Fruit fly (Drosophila melanogaster) whole organism, embryonic: ENCODE data around the gene Kaz1-ORFB.

Experiments used
- Adf1 ChIP-seq: fragments of 200-800 bp; sonication (Bioruptor generic); IDR thresholded peaks from 2 replicates; pipeline ENCODE4 v1.3.6; 2022; ENCODE audit warnings: missing biosample characterization, missing genetic modification characterization
- CG10543 ChIP-seq: fragments of 200-800 bp; sonication (Bioruptor generic); optimal IDR thresholded peaks from 3 replicates; lab custom pipeline; 2017; ENCODE audit warnings: missing biosample characterization, mild to moderate bottlenecking, missing genetic modification characterization, moderate library complexity
- CG11456 ChIP-seq: fragments of 200-800 bp; sonication (Bioruptor generic); IDR thresholded peaks from 3 replicates; pipeline ENCODE4 v1.3.6; 2022; ENCODE audit warnings: missing biosample characterization, missing genetic modification characterization
- CG12104 ChIP-seq: fragments of 200-800 bp; sonication (Bioruptor generic); optimal IDR thresholded peaks from 3 replicates; lab custom pipeline; 2016; ENCODE audit warnings: missing biosample characterization, missing genetic modification characterization
- CG16813 ChIP-seq: fragments of 200-800 bp; sonication (Bioruptor generic); IDR thresholded peaks from 3 replicates; pipeline ENCODE4 v1.3.6; 2022; ENCODE audit warnings: missing biosample characterization, missing genetic modification characterization; ENCODE audit not compliant: partially characterized antibody
- CG18599 ChIP-seq: fragments of 200-800 bp; sonication (Bioruptor generic); optimal IDR thresholded peaks from 3 replicates; lab custom pipeline; 2017; ENCODE audit warnings: missing biosample characterization, missing genetic modification characterization, mild to moderate bottlenecking, moderate library complexity, missing genetic modification reagents
- CG18619 ChIP-seq: fragments of 200-800 bp; sonication (Bioruptor generic); optimal IDR thresholded peaks from 3 replicates; lab custom pipeline; 2017; ENCODE audit warnings: missing biosample characterization, mild to moderate bottlenecking, missing genetic modification characterization
- CG30431 ChIP-seq: fragments of 200-800 bp; sonication (Bioruptor generic); optimal IDR thresholded peaks from 2 replicates; lab custom pipeline; 2017; ENCODE audit warnings: missing biosample characterization, missing genetic modification characterization
- CG3163 ChIP-seq: fragments of 200-800 bp; sonication (Bioruptor generic); optimal IDR thresholded peaks from 3 replicates; lab custom pipeline; 2016; ENCODE audit warnings: missing biosample characterization, missing genetic modification characterization
- CG33213 ChIP-seq: fragments of 200-800 bp; sonication (Bioruptor generic); optimal IDR thresholded peaks from 3 replicates; lab custom pipeline; 2016; ENCODE audit warnings: missing biosample characterization, missing genetic modification characterization
- CG4424 ChIP-seq: fragments of 200-800 bp; sonication (Bioruptor generic); optimal IDR thresholded peaks from 3 replicates; lab custom pipeline; 2016; ENCODE audit warnings: missing biosample characterization, missing genetic modification characterization
- CG6175 ChIP-seq: fragments of 200-800 bp; sonication (Bioruptor generic); IDR thresholded peaks from 3 replicates; pipeline ENCODE4 v1.3.6; 2022; ENCODE audit warnings: missing biosample characterization, missing genetic modification characterization
- CG7987 ChIP-seq: fragments of 200-800 bp; sonication (Bioruptor generic); optimal IDR thresholded peaks from 2 replicates; lab custom pipeline; 2018; ENCODE audit warnings: missing biosample characterization, mild to moderate bottlenecking, missing genetic modification characterization, moderate library complexity
- CG9609 ChIP-seq: fragments of 200-800 bp; sonication (Bioruptor generic); optimal IDR thresholded peaks from 3 replicates; lab custom pipeline; 2016; ENCODE audit warnings: missing biosample characterization, missing genetic modification characterization
- Dek ChIP-seq: fragments of 200-800 bp; sonication (Bioruptor generic); optimal IDR thresholded peaks from 3 replicates; lab custom pipeline; 2019; ENCODE audit warnings: missing biosample characterization, mild to moderate bottlenecking, missing genetic modification characterization, moderate library complexity
- Doc3 ChIP-seq: fragments of 200-800 bp; sonication (Bioruptor generic); IDR thresholded peaks from 3 replicates; pipeline ENCODE4 v1.3.6; 2022; ENCODE audit warnings: missing biosample characterization, missing genetic modification characterization; ENCODE audit not compliant: partially characterized antibody
- Fer1 ChIP-seq: fragments of 200-800 bp; sonication (Bioruptor generic); optimal IDR thresholded peaks from 2 replicates; lab custom pipeline; 2017; ENCODE audit warnings: missing biosample characterization, mild to moderate bottlenecking, missing genetic modification characterization
- Gug ChIP-seq: fragments of 200-800 bp; sonication (Bioruptor generic); IDR thresholded peaks from 4 replicates; pipeline ENCODE4 v1.3.6; 2022; ENCODE audit warnings: missing biosample characterization, missing genetic modification characterization
- Hr51 ChIP-seq, 2 experiments: fragments of 200-800 bp; sonication (Bioruptor generic); optimal IDR thresholded peaks; 2 replicates in 1 of 2; 3 replicates in 1 of 2; lab custom pipeline; 2016 to 2018; ENCODE audit warnings: missing biosample characterization in 2 of 2, missing genetic modification characterization in 2 of 2, mild to moderate bottlenecking in 1 of 2, moderate library complexity in 1 of 2
- Mes4 ChIP-seq: fragments of 200-800 bp; sonication (Bioruptor generic); optimal IDR thresholded peaks from 2 replicates; lab custom pipeline; 2016; ENCODE audit warnings: missing biosample characterization, missing genetic modification characterization
- NFAT ChIP-seq: fragments of 200-800 bp; sonication (Bioruptor generic); IDR thresholded peaks from 2 replicates; pipeline ENCODE4 v1.3.6; 2022; ENCODE audit warnings: missing biosample characterization, missing genetic modification characterization
- Oli ChIP-seq: fragments of 200-800 bp; sonication (Bioruptor generic); optimal IDR thresholded peaks from 2 replicates; lab custom pipeline; 2018; ENCODE audit warnings: missing biosample characterization, mild to moderate bottlenecking, missing genetic modification characterization, moderate library complexity
- Ptx1 ChIP-seq: fragments of 200-800 bp; sonication (Bioruptor generic); IDR thresholded peaks from 2 replicates; pipeline ENCODE4 v1.3.6; 2022; ENCODE audit warnings: missing biosample characterization, missing genetic modification characterization
- Sox102F ChIP-seq: fragments of 200-800 bp; sonication (Bioruptor generic); optimal IDR thresholded peaks from 2 replicates; lab custom pipeline; 2018; ENCODE audit warnings: missing biosample characterization, mild to moderate bottlenecking, missing genetic modification characterization, moderate library complexity
- caup ChIP-seq: fragments of 200-800 bp; sonication (Bioruptor generic); optimal IDR thresholded peaks from 3 replicates; lab custom pipeline; 2017; ENCODE audit warnings: missing biosample characterization, mild to moderate bottlenecking, missing genetic modification characterization, moderate library complexity; ENCODE audit not compliant: severe bottlenecking
- chn ChIP-seq: fragments of 200-800 bp; sonication (Bioruptor generic); optimal IDR thresholded peaks from 2 replicates; lab custom pipeline; 2016; ENCODE audit warnings: missing biosample characterization, missing genetic modification characterization
- da ChIP-seq: fragments of 200-800 bp; sonication (Bioruptor generic); optimal IDR thresholded peaks from 2 replicates; lab custom pipeline; 2016; ENCODE audit warnings: missing biosample characterization, missing genetic modification characterization
- fd102C ChIP-seq: fragments of 200-800 bp; sonication (Bioruptor generic); optimal IDR thresholded peaks from 2 replicates; lab custom pipeline; 2018; ENCODE audit warnings: missing biosample characterization, mild to moderate bottlenecking, missing genetic modification characterization, moderate library complexity
- fd3F ChIP-seq: fragments of 200-800 bp; sonication (Bioruptor generic); optimal IDR thresholded peaks from 2 replicates; lab custom pipeline; 2018; ENCODE audit warnings: missing biosample characterization, mild to moderate bottlenecking, missing genetic modification characterization, moderate library complexity
- gce ChIP-seq: fragments of 200-800 bp; sonication (Bioruptor generic); IDR thresholded peaks from 3 replicates; pipeline ENCODE4 v1.3.6; 2022; ENCODE audit warnings: missing biosample characterization, missing genetic modification characterization
- grau ChIP-seq: fragments of 200-800 bp; optimal IDR thresholded peaks from 3 replicates; lab custom pipeline; 2019; ENCODE audit warnings: missing biosample characterization, mild to moderate bottlenecking, missing genetic modification characterization, moderate library complexity
- gro ChIP-seq: fragments of 200-800 bp; sonication (Bioruptor generic); optimal IDR thresholded peaks from 2 replicates; lab custom pipeline; 2016; ENCODE audit warnings: missing biosample characterization, missing genetic modification characterization
- gt ChIP-seq: fragments of 200-800 bp; sonication (Bioruptor generic); IDR thresholded peaks from 2 replicates; pipeline ENCODE4 v1.3.6; 2022; ENCODE audit warnings: missing biosample characterization, missing genetic modification characterization
- h ChIP-seq: fragments of >200 bp; optimal IDR thresholded peaks from 2 replicates; lab custom pipeline; 2017
- jumu ChIP-seq: fragments of 200-800 bp; sonication (Bioruptor generic); optimal IDR thresholded peaks from 3 replicates; lab custom pipeline; 2016; ENCODE audit warnings: missing biosample characterization, missing genetic modification characterization
- klu ChIP-seq: fragments of 200-800 bp; sonication (Bioruptor generic); IDR thresholded peaks from 2 replicates; pipeline ENCODE4 v1.3.6; 2022; ENCODE audit warnings: missing biosample characterization, missing genetic modification characterization
- mld ChIP-seq: fragments of 200-800 bp; sonication (Bioruptor generic); IDR thresholded peaks from 3 replicates; pipeline ENCODE4 v1.3.6; 2022; ENCODE audit warnings: missing biosample characterization, missing genetic modification characterization; ENCODE audit not compliant: partially characterized antibody
- pb ChIP-seq: fragments of 200-800 bp; sonication (Bioruptor generic); optimal IDR thresholded peaks from 3 replicates; lab custom pipeline; 2016; ENCODE audit warnings: missing biosample characterization, missing genetic modification characterization
- phol ChIP-seq: fragments of 200-800 bp; sonication (Bioruptor generic); optimal IDR thresholded peaks from 3 replicates; lab custom pipeline; 2018; ENCODE audit warnings: missing biosample characterization, mild to moderate bottlenecking, missing genetic modification characterization, moderate library complexity
- sqz ChIP-seq: fragments of 200-800 bp; sonication (Bioruptor generic); optimal IDR thresholded peaks from 3 replicates; lab custom pipeline; 2018; ENCODE audit warnings: missing biosample characterization, mild to moderate bottlenecking, missing genetic modification characterization
- tap ChIP-seq: fragments of 200-800 bp; optimal IDR thresholded peaks from 3 replicates; lab custom pipeline; 2019; ENCODE audit warnings: missing biosample characterization, mild to moderate bottlenecking, missing genetic modification characterization, moderate library complexity
- tna ChIP-seq: fragments of 200-800 bp; sonication (Bioruptor generic); IDR thresholded peaks from 2 replicates; pipeline ENCODE4 v1.3.6; 2022; ENCODE audit warnings: missing biosample characterization, missing genetic modification characterization; ENCODE audit not compliant: partially characterized antibody
- vfl ChIP-seq: fragments of 200-800 bp; sonication (Bioruptor generic); optimal IDR thresholded peaks from 2 replicates; lab custom pipeline; 2016; ENCODE audit warnings: missing biosample characterization, missing genetic modification characterization
- zf30C ChIP-seq: fragments of 200-800 bp; sonication (Bioruptor generic); optimal IDR thresholded peaks from 3 replicates; lab custom pipeline; 2018; ENCODE audit warnings: missing biosample characterization, mild to moderate bottlenecking, missing genetic modification characterization

Gene Kaz1-ORFB

DNA sequence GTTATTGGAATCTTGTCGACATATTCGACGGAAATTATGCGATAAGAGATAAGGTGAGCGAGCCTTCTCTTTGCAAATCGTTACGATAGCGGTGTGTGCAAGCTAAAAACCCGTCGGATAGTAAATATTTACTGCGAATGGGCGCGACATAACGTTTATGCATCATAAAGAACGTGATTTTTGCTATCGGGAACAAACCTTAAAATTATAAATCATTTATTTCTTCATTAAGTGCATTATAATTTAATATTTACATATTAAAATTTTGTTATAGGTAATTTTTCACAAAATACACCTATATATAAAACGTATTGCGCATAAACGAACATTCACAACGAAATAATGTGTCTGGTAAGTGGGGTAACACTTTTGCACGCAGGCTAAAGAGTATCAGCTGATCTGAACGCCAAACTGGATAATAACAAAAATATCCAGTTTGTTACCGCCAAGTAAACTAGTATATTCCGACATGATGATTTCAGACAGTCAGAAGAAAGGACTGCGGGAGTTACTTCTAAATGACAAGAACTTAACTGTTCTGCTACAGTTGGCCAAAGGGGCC, 10.6 kb upstream of the Kaz1-ORFB start, which contains the start of the genes Gk1 and CG13876 (continued):
- TF ChIP-seq Gug (peak; percentile 57; the same call in 2 of the 4 replicates), jumu (GFP tag; lab: Kevin White, UChicago) (no peak), CG7987 (GFP tag; lab: Kevin White, UChicago) (peak; percentile 89), CG6175 (GFP tag; lab: Robert Waterston, UW) (peak; percentile 85), caup (GFP tag; lab: Kevin White, UChicago) (peak; percentile 95), CG10543 (GFP tag; lab: Kevin White, UChicago) (peak; percentile 96), gro (GFP tag; lab: Kevin White, UChicago) (peak; percentile 51), tap (tag; lab: Kevin White, UChicago) (peak; percentile 97), pb (GFP tag; lab: Kevin White, UChicago) (no peak), Doc3 (GFP tag; lab: Robert Waterston, UW) (no peak), CG3163 (GFP tag; lab: Kevin White, UChicago) (no peak), CG33213 (GFP tag; lab: Kevin White, UChicago) (peak; percentile 9), fd102C (peak; percentile 69), fd3F (GFP tag; lab: Kevin White, UChicago) (peak; percentile 93), zf30C (peak; percentile 25), vfl (peak; percentile 70), Hr51 (GFP tag; optimal IDR thresholded peaks at IDR 0.05; lab: Kevin White, UChicago) (peak; percentile 39 to 98), CG4424 (peak; percentile 91), NFAT (peak; percentile 79), CG9609 (GFP tag; lab: Kevin White, UChicago) (peak; percentile 28), h (lab: Kevin White, UChicago) (no peak), Sox102F (GFP tag; lab: Kevin White, UChicago) (peak; percentile 97), Ptx1 (GFP tag; lab: Robert Waterston, UW) (peak; percentile 93), da (no peak), Oli (peak; percentile 93), CG18619 (GFP tag; lab: Kevin White, UChicago) (peak; percentile 94), gce (peak; percentile 90), chn (GFP tag; lab: Kevin White, UChicago) (peak; percentile 69), phol (tag; lab: Kevin White, UChicago) (peak; percentile 96), Fer1 (GFP tag; lab: Kevin White, UChicago) (peak; percentile 98), sqz (GFP tag; lab: Kevin White, UChicago) (peak; percentile 94), Dek (tag; lab: Kevin White, UChicago) (peak; percentile 97), klu (GFP tag; lab: Robert Waterston, UW) (peak; percentile 83; the same call in 1 of the 2 replicates), tna (GFP tag; lab: Robert Waterston, UW) (no peak), CG12104 (GFP tag; lab: Kevin White, UChicago) (peak; percentile 93), CG18599 (GFP tag; lab: Kevin White, UChicago) (peak; percentile 97), mld (no peak), Mes4 (no peak), gt (GFP tag; lab: Robert Waterston, UW) (peak; percentile 71), Adf1 (GFP tag; lab: Robert Waterston, UW) (peak; percentile 83), CG30431 (GFP tag; lab: Kevin White, UChicago) (peak; percentile 83), CG11456 (GFP tag; lab: Robert Waterston, UW) (peak; percentile 82; the same call in 2 of the 3 replicates), grau (tag; lab: Kevin White, UChicago) (peak; percentile 96), CG16813 (no peak)
